Worm (Caenorhabditis elegans): Measurements from ENCODE around the gene ced-6.

Gene ced-6

ce11 chrIII:5634509-5634908 lies 38.9 kb downstream of the ced-6 start:
- TF ChIP-seq ceh-16 (tag; optimal IDR thresholded peaks at IDR 0.05) = no peak
- TF ChIP-seq lin-15B (tag; optimal IDR thresholded peaks at IDR 0.05) = no peak
- peak; percentile 17 for TF ChIP-seq lin-39 (tag; optimal IDR thresholded peaks at IDR 0.05)
- no peak for TF ChIP-seq daf-12 (tag; optimal IDR thresholded peaks at IDR 0.05)
- TF ChIP-seq zag-1 (tag; optimal IDR thresholded peaks at IDR 0.05) = no peak

- no peak for TF ChIP-seq nhr-12 (tag; optimal IDR thresholded peaks at IDR 0.05)
Observed at ce11 chrIII:5635179-5635578, 39.6 kb downstream of the ced-6 start, which contains the start of gene ckk-1. Gene ckk-1 (plus strand): TSS chrIII:5635479.

ce11 chrIII:5637297-5637876 lies 41.8 kb downstream of the ced-6 start:
- peak; percentile 12 for TF ChIP-seq elt-2 (tag; optimal IDR thresholded peaks at IDR 0.05)

- TF ChIP-seq pha-4 (tag; optimal IDR thresholded peaks at IDR 0.05) (no peak), lin-15B (tag; optimal IDR thresholded peaks at IDR 0.05) (peak; percentile 36), snpc-4 (tag; optimal IDR thresholded peaks at IDR 0.05) (peak; percentile 20), fkh-10 (GFP tag; optimal IDR thresholded peaks at IDR 0.05) (peak; percentile 70), jun-1 (tag; optimal IDR thresholded peaks at IDR 0.05) (no peak), nhr-67 (tag; optimal IDR thresholded peaks at IDR 0.05) (no peak), nfya-1 (tag; optimal IDR thresholded peaks at IDR 0.05; ENCODE audit: insufficient read depth) (peak; percentile 85), lin-39 (tag; optimal IDR thresholded peaks at IDR 0.05) (peak; percentile 80)
Observed at ce11 chrIII:5639893-5640292, 44.3 kb downstream of the ced-6 start.

ce11 chrIII:5642692-5643091 lies 47.1 kb downstream of the ced-6 start:
- no peak for TF ChIP-seq nhr-237 (tag; optimal IDR thresholded peaks at IDR 0.05)
- TF ChIP-seq skn-1 (tag; optimal IDR thresholded peaks at IDR 0.05) = no peak
- no peak for TF ChIP-seq unc-62 (GFP tag; optimal IDR thresholded peaks at IDR 0.05)
- no peak for TF ChIP-seq nhr-25 (tag; optimal IDR thresholded peaks at IDR 0.05)
- no peak for TF ChIP-seq tbx-2 (tag; optimal IDR thresholded peaks at IDR 0.05)
- TF ChIP-seq nhr-28 (tag; optimal IDR thresholded peaks at IDR 0.05) = no peak
- no peak for TF ChIP-seq ceh-28 (tag; optimal IDR thresholded peaks at IDR 0.05)
- no peak for TF ChIP-seq ceh-9 (tag; optimal IDR thresholded peaks at IDR 0.05)
- no peak for TF ChIP-seq lin-15B (tag; optimal IDR thresholded peaks at IDR 0.05)
- no peak for TF ChIP-seq lin-39 (tag; optimal IDR thresholded peaks at IDR 0.05)
- no peak for TF ChIP-seq R02D3.7 (tag; optimal IDR thresholded peaks at IDR 0.05)
- no peak for TF ChIP-seq aly-2 (tag; optimal IDR thresholded peaks at IDR 0.05)
- no peak for TF ChIP-seq zag-1 (tag; optimal IDR thresholded peaks at IDR 0.05)
- TF ChIP-seq hmg-11 (tag; optimal IDR thresholded peaks at IDR 0.05) = no peak
- no peak for TF ChIP-seq elt-2 (tag; optimal IDR thresholded peaks at IDR 0.05)
- TF ChIP-seq sea-2 (GFP tag; optimal IDR thresholded peaks at IDR 0.05) = no peak
- TF ChIP-seq jun-1 (tag; optimal IDR thresholded peaks at IDR 0.05) = no peak
- TF ChIP-seq nhr-11 (tag; optimal IDR thresholded peaks at IDR 0.05) = no peak
